Fruit fly (Drosophila melanogaster) whole organism, embryonic: ENCODE data around the gene CG14567.

Experiments used
- Adf1 ChIP-seq: fragments of 200-800 bp; sonication (Bioruptor generic); IDR thresholded peaks from 2 replicates; pipeline ENCODE4 v1.3.6; 2022; ENCODE audit warnings: missing biosample characterization, missing genetic modification characterization
- Atf-2 ChIP-seq: fragments of 200-800 bp; sonication (Bioruptor generic); optimal IDR thresholded peaks from 2 replicates; lab custom pipeline; 2016; ENCODE audit warnings: missing biosample characterization, missing genetic modification characterization
- CG10366 ChIP-seq: fragments of 200-800 bp; sonication (Bioruptor generic); IDR thresholded peaks from 2 replicates; pipeline ENCODE4 v1.3.6; 2022; ENCODE audit warnings: missing biosample characterization, missing genetic modification characterization
- CG13123 ChIP-seq: fragments of 200-800 bp; sonication (Bioruptor generic); optimal IDR thresholded peaks from 2 replicates; lab custom pipeline; 2016; ENCODE audit warnings: missing biosample characterization, missing genetic modification characterization
- CG14667 ChIP-seq: fragments of 200-800 bp; sonication (Bioruptor generic); IDR thresholded peaks from 2 replicates; pipeline ENCODE4 v1.3.6; 2022; ENCODE audit warnings: missing biosample characterization, missing genetic modification characterization
- CG15073 ChIP-seq: fragments of 200-800 bp; sonication (Bioruptor generic); optimal IDR thresholded peaks from 2 replicates; lab custom pipeline; 2016; ENCODE audit warnings: missing biosample characterization, missing genetic modification characterization
- CG15696 ChIP-seq: fragments of 200-800 bp; sonication (Bioruptor generic); optimal IDR thresholded peaks from 2 replicates; lab custom pipeline; 2019; ENCODE audit warnings: missing biosample characterization, mild to moderate bottlenecking, missing genetic modification characterization, moderate library complexity
- CG16779 ChIP-seq: fragments of 200-800 bp; sonication (Bioruptor generic); IDR thresholded peaks from 2 replicates; pipeline ENCODE4 v1.3.6; 2022; ENCODE audit warnings: missing biosample characterization, missing genetic modification characterization
- CG16815 ChIP-seq: fragments of 200-800 bp; sonication (Bioruptor generic); optimal IDR thresholded peaks from 3 replicates; lab custom pipeline; 2017; ENCODE audit warnings: missing biosample characterization, mild to moderate bottlenecking, missing genetic modification characterization
- CG17568 ChIP-seq: fragments of 200-800 bp; sonication (Bioruptor generic); optimal IDR thresholded peaks from 2 replicates; lab custom pipeline; 2018; ENCODE audit warnings: missing biosample characterization, mild to moderate bottlenecking, missing genetic modification characterization, moderate library complexity
- CG17912 ChIP-seq: fragments of 200-800 bp; sonication (Bioruptor generic); optimal IDR thresholded peaks from 2 replicates; lab custom pipeline; 2018; ENCODE audit warnings: missing biosample characterization, mild to moderate bottlenecking, missing genetic modification characterization
- CG18599 ChIP-seq: fragments of 200-800 bp; sonication (Bioruptor generic); optimal IDR thresholded peaks from 3 replicates; lab custom pipeline; 2017; ENCODE audit warnings: missing biosample characterization, missing genetic modification characterization, mild to moderate bottlenecking, moderate library complexity, missing genetic modification reagents
- CG30403 ChIP-seq: fragments of 200-800 bp; sonication (Bioruptor generic); optimal IDR thresholded peaks from 3 replicates; lab custom pipeline; 2016; ENCODE audit warnings: missing biosample characterization, missing genetic modification characterization
- CG30431 ChIP-seq: fragments of 200-800 bp; sonication (Bioruptor generic); optimal IDR thresholded peaks from 2 replicates; lab custom pipeline; 2017; ENCODE audit warnings: missing biosample characterization, missing genetic modification characterization
- CG32532 ChIP-seq: fragments of 200-800 bp; sonication (Bioruptor generic); IDR thresholded peaks from 2 replicates; pipeline ENCODE4 v1.3.6; 2022; ENCODE audit warnings: missing biosample characterization, missing genetic modification characterization
- CG34376 ChIP-seq: fragments of 200-800 bp; sonication (Bioruptor generic); optimal IDR thresholded peaks from 2 replicates; lab custom pipeline; 2018; ENCODE audit warnings: missing biosample characterization, mild to moderate bottlenecking, missing genetic modification characterization
- CG4282 ChIP-seq: fragments of 200-800 bp; sonication (Bioruptor generic); optimal IDR thresholded peaks from 2 replicates; lab custom pipeline; 2016; ENCODE audit warnings: missing biosample characterization, missing genetic modification characterization
- CG4360 ChIP-seq: fragments of 200-800 bp; sonication (Bioruptor generic); IDR thresholded peaks from 2 replicates; pipeline ENCODE4 v1.3.6; 2022; ENCODE audit warnings: missing biosample characterization, missing genetic modification characterization
- CG6683 ChIP-seq: fragments of 200-800 bp; sonication (Bioruptor generic); optimal IDR thresholded peaks from 2 replicates; lab custom pipeline; 2017; ENCODE audit warnings: missing biosample characterization, mild to moderate bottlenecking, missing genetic modification characterization, missing genetic modification reagents
- CG6813 ChIP-seq: fragments of 200-800 bp; sonication (Bioruptor generic); optimal IDR thresholded peaks from 2 replicates; lab custom pipeline; 2017; ENCODE audit warnings: missing biosample characterization, missing genetic modification characterization, mild to moderate bottlenecking, moderate library complexity, missing genetic modification reagents
- CG7928 ChIP-seq: fragments of 200-800 bp; sonication (Bioruptor generic); optimal IDR thresholded peaks from 2 replicates; lab custom pipeline; 2017; ENCODE audit warnings: missing biosample characterization, mild to moderate bottlenecking, missing genetic modification characterization
- CG8089 ChIP-seq: fragments of 200-800 bp; sonication (Bioruptor generic); optimal IDR thresholded peaks from 3 replicates; lab custom pipeline; 2016; ENCODE audit warnings: missing biosample characterization, missing genetic modification characterization
- CG8944 ChIP-seq: fragments of 200-800 bp; sonication (Bioruptor generic); optimal IDR thresholded peaks from 3 replicates; lab custom pipeline; 2016; ENCODE audit warnings: missing biosample characterization, missing genetic modification characterization
- Dbx ChIP-seq: fragments of 200-800 bp; sonication (Bioruptor generic); IDR thresholded peaks from 3 replicates; pipeline ENCODE4 v1.3.6; 2022; ENCODE audit warnings: missing biosample characterization, missing genetic modification characterization
- Dek ChIP-seq: fragments of 200-800 bp; sonication (Bioruptor generic); optimal IDR thresholded peaks from 3 replicates; lab custom pipeline; 2019; ENCODE audit warnings: missing biosample characterization, mild to moderate bottlenecking, missing genetic modification characterization, moderate library complexity
- Gug ChIP-seq: fragments of 200-800 bp; sonication (Bioruptor generic); IDR thresholded peaks from 4 replicates; pipeline ENCODE4 v1.3.6; 2022; ENCODE audit warnings: missing biosample characterization, missing genetic modification characterization
- HLHmδ ChIP-seq: fragments of 200-800 bp; sonication (Bioruptor generic); optimal IDR thresholded peaks from 2 replicates; lab custom pipeline; 2018; ENCODE audit warnings: missing biosample characterization, mild to moderate bottlenecking, missing genetic modification characterization, moderate library complexity
- Hmr ChIP-seq: fragments of 200-800 bp; sonication (Bioruptor generic); optimal IDR thresholded peaks from 3 replicates; lab custom pipeline; 2017; ENCODE audit warnings: mild to moderate bottlenecking, missing biosample characterization, missing genetic modification reagents, missing genetic modification characterization
- Kr ChIP-seq: fragments of 200-800 bp; sonication (Bioruptor generic); optimal IDR thresholded peaks from 2 replicates; lab custom pipeline; 2017; ENCODE audit warnings: missing biosample characterization, mild to moderate bottlenecking, missing genetic modification characterization
- Optix ChIP-seq: fragments of 200-800 bp; sonication (Bioruptor generic); IDR thresholded peaks from 3 replicates; pipeline ENCODE4 v1.3.6; 2022; ENCODE audit warnings: missing biosample characterization, missing genetic modification characterization
- Ravus ChIP-seq: fragments of 200-800 bp; sonication (Bioruptor generic); IDR thresholded peaks from 2 replicates; pipeline ENCODE4 v1.3.6; 2022; ENCODE audit warnings: missing biosample characterization, missing genetic modification characterization
- Six4 ChIP-seq: fragments of 200-800 bp; sonication (Bioruptor generic); optimal IDR thresholded peaks from 2 replicates; lab custom pipeline; 2016; ENCODE audit warnings: missing biosample characterization, missing genetic modification characterization
- Sox100B ChIP-seq: fragments of 200-800 bp; sonication (Bioruptor generic); optimal IDR thresholded peaks from 3 replicates; lab custom pipeline; 2018; ENCODE audit warnings: missing biosample characterization, mild to moderate bottlenecking, missing genetic modification characterization
- Trl ChIP-seq, 3 experiments: fragments of >200 bp in 2 of 3; fragments of 200-800 bp in 1 of 3; sonication (Bioruptor generic) in 1 of 3; optimal IDR thresholded peaks; 2 replicates in 1 of 3; 3 replicates in 2 of 3; lab custom pipeline; 2016 to 2017; ENCODE audit warnings: missing biosample characterization in 1 of 3, missing genetic modification characterization in 1 of 3
- cad ChIP-seq: fragments of >200 bp; optimal IDR thresholded peaks from 2 replicates; lab custom pipeline; 2017; ENCODE audit warnings: missing biosample characterization, missing genetic modification characterization
- chinmo ChIP-seq: fragments of 200-800 bp; sonication (Bioruptor generic); IDR thresholded peaks from 4 replicates; pipeline ENCODE4 v1.3.6; 2022; ENCODE audit warnings: missing biosample characterization, missing genetic modification characterization; ENCODE audit not compliant: partially characterized antibody
- danr ChIP-seq: fragments of 200-800 bp; sonication (Bioruptor generic); IDR thresholded peaks from 2 replicates; pipeline ENCODE4 v1.3.6; 2022; ENCODE audit warnings: missing biosample characterization, missing genetic modification characterization
- dimm ChIP-seq: fragments of 200-800 bp; sonication (Bioruptor generic); IDR thresholded peaks from 2 replicates; pipeline ENCODE4 v1.3.6; 2022; ENCODE audit warnings: missing biosample characterization, missing genetic modification characterization
- ems ChIP-seq: fragments of 200-800 bp; sonication (Bioruptor generic); optimal IDR thresholded peaks from 3 replicates; lab custom pipeline; 2016; ENCODE audit warnings: missing biosample characterization, missing genetic modification characterization
- eyg ChIP-seq: fragments of 200-800 bp; sonication (Bioruptor generic); optimal IDR thresholded peaks from 3 replicates; lab custom pipeline; 2016; ENCODE audit warnings: missing biosample characterization, missing genetic modification characterization
- inv ChIP-seq: fragments of 200-800 bp; sonication (Bioruptor generic); IDR thresholded peaks from 2 replicates; pipeline ENCODE4 v1.3.6; 2022; ENCODE audit warnings: missing biosample characterization, missing genetic modification characterization; ENCODE audit not compliant: partially characterized antibody
- mam ChIP-seq: fragments of 200-800 bp; sonication (Bioruptor generic); optimal IDR thresholded peaks from 3 replicates; lab custom pipeline; 2016; ENCODE audit warnings: missing biosample characterization, missing genetic modification characterization
- org-1 ChIP-seq: fragments of 200-800 bp; sonication (Bioruptor generic); optimal IDR thresholded peaks from 2 replicates; lab custom pipeline; 2017; ENCODE audit warnings: missing biosample characterization, missing genetic modification characterization
- p53 ChIP-seq: fragments of 200-800 bp; sonication (Bioruptor generic); optimal IDR thresholded peaks from 2 replicates; lab custom pipeline; 2016; ENCODE audit warnings: missing biosample characterization, missing genetic modification characterization
- pzg ChIP-seq: fragments of 200-800 bp; sonication (Bioruptor generic); optimal IDR thresholded peaks from 3 replicates; lab custom pipeline; 2018; ENCODE audit warnings: missing biosample characterization, mild to moderate bottlenecking, missing genetic modification characterization, moderate library complexity
- sim ChIP-seq: fragments of 200-800 bp; sonication (Bioruptor generic); IDR thresholded peaks from 2 replicates; pipeline ENCODE4 v1.3.6; 2022; ENCODE audit warnings: missing biosample characterization, missing genetic modification characterization
- tgo ChIP-seq: fragments of 200-800 bp; sonication (Bioruptor generic); IDR thresholded peaks from 3 replicates; pipeline ENCODE4 v1.3.6; 2022; ENCODE audit warnings: missing biosample characterization, missing genetic modification characterization
- tup ChIP-seq: fragments of 200-800 bp; sonication (Bioruptor generic); optimal IDR thresholded peaks from 2 replicates; lab custom pipeline; 2016; ENCODE audit warnings: missing biosample characterization, mild to moderate bottlenecking, missing genetic modification characterization, moderate library complexity
- zen ChIP-seq: fragments of 200-800 bp; sonication (Bioruptor generic); optimal IDR thresholded peaks from 3 replicates; lab custom pipeline; 2018; ENCODE audit warnings: missing biosample characterization, mild to moderate bottlenecking, missing genetic modification characterization, moderate library complexity
- zen2 ChIP-seq: fragments of 200-800 bp; sonication (Bioruptor generic); IDR thresholded peaks from 3 replicates; pipeline ENCODE4 v1.3.6; 2022; ENCODE audit warnings: missing biosample characterization, missing genetic modification characterization; ENCODE audit not compliant: partially characterized antibody
- zfh2 ChIP-seq: fragments of 200-800 bp; sonication (Bioruptor generic); optimal IDR thresholded peaks from 2 replicates; lab custom pipeline; 2016; ENCODE audit warnings: missing biosample characterization, missing genetic modification characterization

Gene CG14567

DNA sequence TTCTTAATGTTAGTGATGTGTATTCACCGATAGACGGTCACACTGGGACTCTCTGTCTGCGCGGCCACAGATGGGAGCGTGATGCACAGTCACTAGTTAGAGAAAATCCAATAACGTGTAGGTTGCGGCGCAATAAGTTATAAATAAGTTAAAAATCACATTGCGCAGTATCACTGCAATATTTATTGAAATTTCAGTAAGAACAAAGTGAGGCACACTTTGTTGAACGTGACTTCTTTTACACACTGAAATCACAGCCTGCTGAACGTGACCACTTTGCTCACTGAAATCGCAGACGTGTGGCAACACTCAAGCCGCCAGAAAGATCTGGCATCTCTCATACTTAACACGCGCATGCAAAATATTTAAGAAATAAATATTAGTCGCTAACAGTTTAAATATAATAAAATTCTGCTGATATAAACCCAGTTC, 9.6 kb downstream of the CG14567 start, which contains the start of the genes CG11247 and Polr2H (continued):
- peak; percentile 94 for TF ChIP-seq Optix (GFP tag; lab: Robert Waterston, UW)
- peak; percentile 92 for TF ChIP-seq tgo (GFP tag; lab: Robert Waterston, UW)
- TF ChIP-seq CG18599 (GFP tag; lab: Kevin White, UChicago) = peak; percentile 76
- peak; percentile 70 for TF ChIP-seq sim
- peak; percentile 83 for TF ChIP-seq Hmr
- TF ChIP-seq CG30431 (GFP tag; lab: Kevin White, UChicago) = peak; percentile 90
- peak; percentile 63 for TF ChIP-seq CG16779 (GFP tag; lab: Robert Waterston, UW)
- peak; percentile 95 for TF ChIP-seq CG32532 (GFP tag; lab: Robert Waterston, UW)
- no peak for TF ChIP-seq CG6683 (GFP tag; lab: Kevin White, UChicago)
- no peak for TF ChIP-seq chinmo
- no peak for TF ChIP-seq HLHmδ (GFP tag; lab: Kevin White, UChicago)
- TF ChIP-seq ems (GFP tag; lab: Kevin White, UChicago) = peak; percentile 92
- TF ChIP-seq CG7928 (GFP tag; lab: Kevin White, UChicago) = peak; percentile 55
- peak; percentile 84 for TF ChIP-seq CG13123 (GFP tag; lab: Kevin White, UChicago)
- TF ChIP-seq mam (GFP tag; lab: Kevin White, UChicago) = peak; percentile 98
- TF ChIP-seq CG8944 (GFP tag; lab: Kevin White, UChicago) = peak; percentile 95
- TF ChIP-seq CG4360 (GFP tag; lab: Robert Waterston, UW) = 0 out of 2 replicates have a peak, but pooled peaks have one; percentile 34
- TF ChIP-seq CG16815 (GFP tag; lab: Kevin White, UChicago) = peak; percentile 90
- peak; percentile 49 for TF ChIP-seq CG17912 (GFP tag; lab: Kevin White, UChicago)
- peak; percentile 93 for TF ChIP-seq Dbx (GFP tag; lab: Robert Waterston, UW)
- TF ChIP-seq p53 (GFP tag; lab: Kevin White, UChicago) = peak; percentile 87
- TF ChIP-seq CG8089 (GFP tag; lab: Kevin White, UChicago) = peak; percentile 89
- TF ChIP-seq CG30403 = peak; percentile 97
- peak; percentile 40 for TF ChIP-seq CG15073 (GFP tag; lab: Kevin White, UChicago)
- peak; percentile 81 for TF ChIP-seq tup (GFP tag; lab: Kevin White, UChicago)
- TF ChIP-seq CG6813 (GFP tag; lab: Kevin White, UChicago) = no peak
- peak; percentile 96 for TF ChIP-seq Gug (GFP tag; lab: Robert Waterston, UW)
- TF ChIP-seq zen (tag; lab: Kevin White, UChicago) = peak; percentile 85
- peak; percentile 91 for TF ChIP-seq CG14667 (GFP tag; lab: Robert Waterston, UW)
- peak; percentile 85 for TF ChIP-seq CG4282 (GFP tag; lab: Kevin White, UChicago)
- no peak for TF ChIP-seq cad (GFP tag; lab: Kevin White, UChicago)
- peak; percentile 62 for TF ChIP-seq org-1 (GFP tag; lab: Kevin White, UChicago)
- peak; percentile 97 for TF ChIP-seq zfh2 (GFP tag; lab: Kevin White, UChicago)
- peak; percentile 89 for TF ChIP-seq eyg (GFP tag; lab: Kevin White, UChicago)
- TF ChIP-seq Kr (GFP tag; lab: Kevin White, UChicago) = no peak
- TF ChIP-seq zen2 = peak; percentile 58; the same call in 1 of the 3 replicates
- peak; percentile 67 for TF ChIP-seq Adf1 (GFP tag; lab: Robert Waterston, UW)
- TF ChIP-seq Atf-2 (GFP tag; lab: Kevin White, UChicago) = peak; percentile 90
- TF ChIP-seq danr (GFP tag; lab: Robert Waterston, UW) = peak; percentile 89
- peak; percentile 77 for TF ChIP-seq Dek (tag; lab: Kevin White, UChicago)
- no peak for TF ChIP-seq CG17568 (GFP tag; lab: Kevin White, UChicago)
- peak; percentile 55 for TF ChIP-seq Sox100B (GFP tag; lab: Kevin White, UChicago)
- peak; percentile 93 for TF ChIP-seq CG10366 (GFP tag; lab: Robert Waterston, UW)
- TF ChIP-seq dimm = peak; percentile 69
- peak; percentile 76 for TF ChIP-seq inv (GFP tag; lab: Robert Waterston, UW)
- TF ChIP-seq Trl (optimal IDR thresholded peaks at IDR 0.05; lab: Kevin White, UChicago) = no peak
- TF ChIP-seq Trl (GFP tag; optimal IDR thresholded peaks at IDR 0.05; lab: Kevin White, UChicago) = peak; percentile 95
- peak; percentile 88 for TF ChIP-seq CG15696 (tag; lab: Kevin White, UChicago)
- TF ChIP-seq Six4 (GFP tag; lab: Kevin White, UChicago) = peak; percentile 81
- peak; percentile 81 for TF ChIP-seq pzg (GFP tag; lab: Kevin White, UChicago)
- peak; percentile 27 for TF ChIP-seq CG34376
- TF ChIP-seq Ravus (GFP tag; lab: Robert Waterston, UW) = peak; percentile 72
